Worm (Caenorhabditis elegans) whole organism, early embryonic: ENCODE results near the gene fat-6.

Experiments used
- ama-1 ChIP-seq: fragments of 150-350 bp; optimal IDR thresholded peaks from 2 replicates; lab custom pipeline; 2014
- ceh-13 ChIP-seq: fragments of 200-800 bp; sonication (Bioruptor generic); optimal IDR thresholded peaks from 2 replicates; lab custom pipeline; 2018; ENCODE audit warnings: mild to moderate bottlenecking, missing genetic modification characterization, missing compliant biosample characterization
- ets-7 ChIP-seq: sonication (generic microtip); optimal IDR thresholded peaks from 2 replicates; lab custom pipeline; 2016; ENCODE audit warnings: missing genotype, missing genetic modification characterization, missing compliant biosample characterization

ce11 chrIV:11916907-11917306, 1.4 kb upstream of the fat-6 start, which contains the start of gene ZK822.10:
- TF ChIP-seq ceh-13 (GFP tag; lab: Kevin White, UChicago): no peak
- no peak for TF ChIP-seq ama-1
- no peak for TF ChIP-seq ets-7 (tag; lab: Kevin White, UChicago)
